Worm (Caenorhabditis elegans) whole organism, L3 larva: ENCODE data around the gene F56C3.9.

ENCODE experiments used
- R02D3.7 ChIP-seq: fragments of 150-350 bp; optimal IDR thresholded peaks from 2 replicates; lab custom pipeline; 2014; ENCODE audit warnings: missing biosample characterization, missing genetic modification characterization
- ama-1 ChIP-seq: fragments of 150-350 bp; optimal IDR thresholded peaks from 2 replicates; lab custom pipeline; 2018
- ceh-16 ChIP-seq: sonication (generic microtip); optimal IDR thresholded peaks from 2 replicates; lab custom pipeline; 2017; ENCODE audit warnings: missing biosample characterization, missing genetic modification characterization
- ceh-28 ChIP-seq: fragments of 150-350 bp; optimal IDR thresholded peaks from 2 replicates; lab custom pipeline; 2014; ENCODE audit warnings: missing biosample characterization, missing genetic modification reagents, missing genetic modification characterization
- ceh-9 ChIP-seq: sonication (generic microtip); optimal IDR thresholded peaks from 2 replicates; lab custom pipeline; 2018; ENCODE audit warnings: missing biosample characterization, missing genetic modification characterization
- daf-12 ChIP-seq: fragments of 150-350 bp; optimal IDR thresholded peaks from 2 replicates; lab custom pipeline; 2014; ENCODE audit warnings: missing biosample characterization, missing genetic modification reagents, missing genetic modification characterization
- egl-27 ChIP-seq: sonication (generic microtip); optimal IDR thresholded peaks from 4 replicates; lab custom pipeline; 2017; ENCODE audit warnings: missing biosample characterization, missing genetic modification reagents, missing genetic modification characterization
- elt-1 ChIP-seq: fragments of 150-350 bp; optimal IDR thresholded peaks from 2 replicates; lab custom pipeline; 2014; ENCODE audit warnings: missing biosample characterization, missing genetic modification characterization
- elt-2 ChIP-seq: sonication (generic microtip); optimal IDR thresholded peaks from 2 replicates; lab custom pipeline; 2016; ENCODE audit warnings: missing genetic modification reagents, mild to moderate bottlenecking, missing genetic modification characterization, missing compliant biosample characterization
- fkh-10 ChIP-seq: sonication (generic microtip); optimal IDR thresholded peaks from 2 replicates; lab custom pipeline; 2017; ENCODE audit warnings: missing biosample characterization, missing genetic modification reagents, missing genetic modification characterization
- fkh-2 ChIP-seq: fragments of 150-350 bp; optimal IDR thresholded peaks from 2 replicates; lab custom pipeline; 2014; ENCODE audit warnings: missing biosample characterization, missing genetic modification reagents, missing genetic modification characterization
- fos-1 ChIP-seq: fragments of 150-350 bp; optimal IDR thresholded peaks from 2 replicates; lab custom pipeline; 2014; ENCODE audit warnings: missing biosample characterization, missing genetic modification characterization
- hmg-11 ChIP-seq: sonication (generic microtip); optimal IDR thresholded peaks from 2 replicates; lab custom pipeline; 2016; ENCODE audit warnings: missing genetic modification characterization, missing compliant biosample characterization
- jun-1 ChIP-seq: fragments of 150-350 bp; optimal IDR thresholded peaks from 2 replicates; lab custom pipeline; 2014; ENCODE audit warnings: missing biosample characterization, missing genetic modification reagents, missing genetic modification characterization
- lin-15B ChIP-seq: fragments of 150-350 bp; optimal IDR thresholded peaks from 2 replicates; lab custom pipeline; 2014; ENCODE audit warnings: missing biosample characterization, missing genetic modification characterization
- lin-39 ChIP-seq: fragments of 150-350 bp; optimal IDR thresholded peaks from 2 replicates; lab custom pipeline; 2018; ENCODE audit warnings: missing biosample characterization, missing genetic modification reagents, missing genetic modification characterization
- lsy-12 ChIP-seq: sonication (generic microtip); optimal IDR thresholded peaks from 2 replicates; lab custom pipeline; 2016; ENCODE audit warnings: mild to moderate bottlenecking, missing genetic modification characterization, missing compliant biosample characterization
- mdl-1 ChIP-seq: fragments of 150-350 bp; optimal IDR thresholded peaks from 2 replicates; lab custom pipeline; 2014; ENCODE audit warnings: missing biosample characterization, missing genetic modification characterization
- nfya-1 ChIP-seq: sonication (generic microtip); optimal IDR thresholded peaks from 2 replicates; lab custom pipeline; 2017; ENCODE audit warnings: missing genetic modification characterization, mild to moderate bottlenecking, missing compliant biosample characterization, antibody characterized with exemption, moderate library complexity; ENCODE audit not compliant: insufficient read depth
- nhr-12 ChIP-seq: fragments of 150-350 bp; optimal IDR thresholded peaks from 2 replicates; lab custom pipeline; 2014; ENCODE audit warnings: missing biosample characterization, missing genetic modification characterization
- nhr-23 ChIP-seq: fragments of 150-350 bp; optimal IDR thresholded peaks from 2 replicates; lab custom pipeline; 2014; ENCODE audit warnings: missing biosample characterization, missing genetic modification reagents, missing genetic modification characterization
- nhr-237 ChIP-seq: fragments of 150-350 bp; optimal IDR thresholded peaks from 2 replicates; lab custom pipeline; 2014; ENCODE audit warnings: missing biosample characterization, missing genetic modification characterization
- nhr-28 ChIP-seq: fragments of 150-350 bp; optimal IDR thresholded peaks from 2 replicates; lab custom pipeline; 2014; ENCODE audit warnings: missing biosample characterization, missing genetic modification characterization
- nhr-43 ChIP-seq: sonication (generic microtip); optimal IDR thresholded peaks from 2 replicates; lab custom pipeline; 2016; ENCODE audit warnings: mild to moderate bottlenecking, missing genetic modification characterization, missing compliant biosample characterization; ENCODE audit not compliant: poor library complexity, severe bottlenecking
- nhr-67 ChIP-seq: fragments of 150-350 bp; optimal IDR thresholded peaks from 2 replicates; lab custom pipeline; 2014; ENCODE audit warnings: missing biosample characterization, missing genetic modification characterization
- nhr-76 ChIP-seq: fragments of 150-350 bp; sonication (generic microtip); optimal IDR thresholded peaks from 5 replicates; lab custom pipeline; 2014; ENCODE audit warnings: missing biosample characterization, missing genetic modification characterization
- nhr-77 ChIP-seq: fragments of 150-350 bp; optimal IDR thresholded peaks from 2 replicates; lab custom pipeline; 2014; ENCODE audit warnings: missing biosample characterization, missing genetic modification characterization
- pha-4 ChIP-seq: fragments of 150-350 bp; optimal IDR thresholded peaks from 2 replicates; lab custom pipeline; 2014; ENCODE audit warnings: missing biosample characterization, missing genetic modification reagents, missing genetic modification characterization
- pqm-1 ChIP-seq: fragments of 150-350 bp; optimal IDR thresholded peaks from 2 replicates; lab custom pipeline; 2017; ENCODE audit warnings: missing biosample characterization, missing genetic modification characterization, inconsistent platforms
- sea-2 ChIP-seq: fragments of 150-350 bp; sonication (generic microtip); optimal IDR thresholded peaks from 4 replicates; lab custom pipeline; 2014; ENCODE audit warnings: missing biosample characterization, missing genetic modification reagents, missing genetic modification characterization
- skn-1 ChIP-seq: fragments of 150-350 bp; optimal IDR thresholded peaks from 2 replicates; lab custom pipeline; 2014; ENCODE audit warnings: missing biosample characterization, missing genetic modification characterization
- snpc-4 ChIP-seq: fragments of 150-350 bp; optimal IDR thresholded peaks from 2 replicates; lab custom pipeline; 2014; ENCODE audit warnings: missing biosample characterization, missing genetic modification characterization
- tbx-2 ChIP-seq: sonication (generic microtip); optimal IDR thresholded peaks from 2 replicates; lab custom pipeline; 2016; ENCODE audit warnings: mild to moderate bottlenecking, missing genetic modification characterization, missing compliant biosample characterization
- unc-39 ChIP-seq: sonication (generic microtip); optimal IDR thresholded peaks from 4 replicates; lab custom pipeline; 2017; ENCODE audit warnings: missing biosample characterization, missing genetic modification characterization
- unc-62 ChIP-seq: fragments of 150-350 bp; sonication (generic microtip); optimal IDR thresholded peaks from 4 replicates; lab custom pipeline; 2014; ENCODE audit warnings: missing biosample characterization, missing genetic modification reagents, missing genetic modification characterization
- zag-1 ChIP-seq: fragments of 150-350 bp; optimal IDR thresholded peaks from 2 replicates; lab custom pipeline; 2014; ENCODE audit warnings: missing biosample characterization, missing genetic modification characterization
- ztf-4 ChIP-seq: fragments of 150-350 bp; optimal IDR thresholded peaks from 2 replicates; lab custom pipeline; 2014; ENCODE audit warnings: missing biosample characterization, missing genetic modification characterization

F56C3.9 gene

ce11 chrX:1393891-1394290, at the start of gene F56C3.9:
F56C3.9 (minus strand) TSS chrX:1393991.
- TF ChIP-seq nhr-76 (tag; lab: Kevin White, UChicago) (no peak), nhr-23 (tag; lab: Kevin White, UChicago) (no peak), pqm-1 (no peak), unc-39 (tag; lab: Kevin White, UChicago) (no peak), tbx-2 (tag; lab: Kevin White, UChicago) (no peak), ztf-4 (tag; lab: Kevin White, UChicago) (no peak), daf-12 (tag; lab: Kevin White, UChicago) (no peak), zag-1 (tag; lab: Kevin White, UChicago) (no peak), elt-1 (tag; lab: Kevin White, UChicago) (no peak), lin-15B (no peak), snpc-4 (tag; lab: Kevin White, UChicago) (no peak), nhr-12 (tag; lab: Kevin White, UChicago) (no peak), fkh-2 (no peak), nfya-1 (tag; lab: Kevin White, UChicago) (no peak), ceh-9 (tag; lab: Kevin White, UChicago) (no peak)

DNA sequence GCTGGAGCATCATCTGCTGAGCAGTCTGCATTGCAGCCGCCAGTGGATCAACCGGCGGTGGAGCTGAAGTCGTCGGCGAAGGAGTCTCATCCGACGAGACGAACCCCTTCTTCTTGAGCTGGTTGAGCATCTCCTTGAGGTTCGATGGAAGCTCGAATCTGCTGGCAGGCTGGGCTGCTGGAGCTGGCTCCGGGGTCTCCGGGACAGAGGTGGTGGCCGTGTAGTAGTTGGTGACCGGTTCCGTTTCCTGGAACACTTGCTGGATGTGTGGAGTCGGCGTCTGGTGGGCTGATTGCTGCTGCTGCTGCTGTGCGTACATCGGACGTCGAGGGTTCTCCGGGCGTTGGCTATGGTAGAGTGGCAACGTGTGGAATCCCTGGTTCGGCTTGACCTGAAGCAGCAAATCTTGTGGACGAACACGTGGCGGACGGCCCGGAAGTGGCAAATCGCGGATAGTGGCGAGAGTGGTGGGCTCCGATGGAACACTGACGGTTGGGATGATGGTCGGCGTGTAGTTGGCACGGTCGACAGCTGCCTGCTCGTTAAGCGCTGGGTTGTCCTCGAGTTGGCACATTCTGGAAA, 47.9 kb upstream of the F56C3.9 start:
- TF ChIP-seq nhr-67 (tag; lab: Kevin White, UChicago) = no peak
- TF ChIP-seq zag-1 (tag; lab: Kevin White, UChicago) = no peak
- TF ChIP-seq nhr-77 (tag; lab: Kevin White, UChicago) = no peak
- no peak for TF ChIP-seq nhr-237 (tag; lab: Kevin White, UChicago)
- TF ChIP-seq skn-1 (tag; lab: Kevin White, UChicago) = no peak
- TF ChIP-seq lsy-12 (tag; lab: Kevin White, UChicago) = no peak
- TF ChIP-seq ceh-16 = no peak
- TF ChIP-seq sea-2 (GFP tag; lab: Kevin White, UChicago) = no peak
- no peak for TF ChIP-seq nhr-43

DNA sequence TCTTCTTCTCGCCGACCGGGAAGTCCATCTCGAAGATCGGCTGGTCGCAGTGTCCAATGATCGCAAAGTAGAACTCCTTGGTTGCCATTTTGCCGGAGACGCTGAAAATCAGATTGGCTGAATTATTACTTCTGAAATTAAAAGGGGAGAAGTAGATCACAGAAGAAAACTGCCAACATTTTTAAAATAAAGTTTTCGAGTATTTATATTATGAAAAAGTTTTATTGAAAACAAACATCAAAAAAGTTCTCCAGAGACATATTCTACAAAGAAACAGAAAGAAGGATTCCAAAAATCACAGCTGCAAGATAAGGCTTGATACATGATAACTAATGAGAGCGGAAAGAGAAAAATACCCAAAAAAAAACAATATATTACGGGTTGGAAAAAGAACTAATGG, 46.4 kb upstream of the F56C3.9 start, which contains the start of gene sedl-1:
Gene sedl-1 (minus strand): TSS at position 101 of the 400 bp plus-strand sequence.
- no peak for TF ChIP-seq ztf-4 (tag; lab: Kevin White, UChicago)
- no peak for TF ChIP-seq jun-1 (tag; lab: Kevin White, UChicago)
- TF ChIP-seq nhr-28 = no peak
- no peak for TF ChIP-seq pha-4 (tag; lab: Kevin White, UChicago)
- TF ChIP-seq nhr-237 (tag; lab: Kevin White, UChicago) = no peak
- TF ChIP-seq egl-27 = no peak
- TF ChIP-seq elt-1 (tag; lab: Kevin White, UChicago) = no peak
- no peak for TF ChIP-seq nhr-77 (tag; lab: Kevin White, UChicago)
- TF ChIP-seq fkh-10 (GFP tag; lab: Kevin White, UChicago) = no peak

ce11 chrX:1438925-1439324, 45.1 kb upstream of the F56C3.9 start:
- TF ChIP-seq fkh-2 (no peak), nfya-1 (tag; lab: Kevin White, UChicago) (no peak), ceh-28 (peak; percentile 7), unc-39 (tag; lab: Kevin White, UChicago) (no peak), fkh-10 (GFP tag; lab: Kevin White, UChicago) (peak; percentile 16), nhr-23 (tag; lab: Kevin White, UChicago) (no peak), hmg-11 (tag; lab: Kevin White, UChicago) (no peak), mdl-1 (tag; lab: Kevin White, UChicago) (peak; percentile 7), elt-1 (tag; lab: Kevin White, UChicago) (no peak), unc-62 (GFP tag; lab: Kevin White, UChicago) (no peak)

- TF ChIP-seq lsy-12 (tag; lab: Kevin White, UChicago) (no peak), ceh-16 (no peak), egl-27 (no peak), ama-1 (lab: Kevin White, UChicago) (no peak), unc-39 (tag; lab: Kevin White, UChicago) (no peak), nhr-12 (tag; lab: Kevin White, UChicago) (no peak), hmg-11 (tag; lab: Kevin White, UChicago) (peak; percentile 45), nhr-23 (tag; lab: Kevin White, UChicago) (no peak), snpc-4 (tag; lab: Kevin White, UChicago) (peak; percentile 28), R02D3.7 (tag; lab: Kevin White, UChicago) (no peak), ceh-28 (peak; percentile 20), lin-39 (tag; lab: Kevin White, UChicago) (peak; percentile 19), unc-62 (GFP tag; lab: Kevin White, UChicago) (no peak), fos-1 (tag; lab: Kevin White, UChicago) (no peak), pqm-1 (no peak), nhr-28 (no peak), elt-2 (tag; lab: Kevin White, UChicago) (no peak)
Measured at ce11 chrX:1437097-1437496, 43.3 kb upstream of the F56C3.9 start.
